Comparison of ENCODE assay signal across 5 worm cellular contexts in the genomic region with DNA sequence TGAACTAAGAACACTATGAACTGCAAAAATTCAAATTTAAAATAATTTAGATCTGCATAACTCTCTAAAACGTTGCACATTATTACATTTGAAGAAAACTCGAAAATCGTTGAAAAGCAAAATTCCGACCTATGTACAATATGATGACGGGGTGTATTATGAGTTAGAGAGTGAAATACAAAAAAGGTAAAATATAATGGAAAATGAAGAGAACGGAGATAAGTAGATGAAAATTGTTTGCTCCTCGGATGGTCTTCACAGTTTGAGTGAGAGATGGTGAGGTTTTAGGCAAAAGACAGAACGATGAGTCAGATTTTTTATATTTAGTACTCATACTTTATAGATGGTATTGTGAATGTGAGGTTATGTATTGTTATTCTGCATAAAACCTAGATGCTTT.
TF ChIP-seq lines count a peak whose summit lies in the region.

No protein-coding gene starts in this region.

TF ChIP-seq in whole organism, L1 larva, 84 proteins besides CTCF, POLR2A, EP300 and RAD21:
- TF ChIP-seq efl-3 (GFP tag; optimal IDR thresholded peaks at IDR 0.05; lab: Kevin White, UChicago) (no peak), lin-39 (tag; optimal IDR thresholded peaks at IDR 0.05; lab: Kevin White, UChicago) (no peak), jun-1 (tag; optimal IDR thresholded peaks at IDR 0.05; lab: Kevin White, UChicago) (no peak), nhr-77 (tag; optimal IDR thresholded peaks at IDR 0.05; lab: Kevin White, UChicago) (peak; percentile 4), efl-1 (optimal IDR thresholded peaks at IDR 0.05; lab: Kevin White, UChicago) (no peak), efl-1 (GFP tag; optimal IDR thresholded peaks at IDR 0.05 in 1 of 2; lab: Kevin White, UChicago) (no peak), vab-15 (tag; optimal IDR thresholded peaks at IDR 0.05; lab: Kevin White, UChicago) (no peak)
TF ChIP-seq in whole organism, L1 larva: peak in this region for 1.

TF ChIP-seq in whole organism, L2 larva, 48 proteins besides CTCF, POLR2A, EP300 and RAD21:
- TF ChIP-seq C34F6.9 (tag; optimal IDR thresholded peaks at IDR 0.05; lab: Kevin White, UChicago) (no peak), fos-1 (tag; optimal IDR thresholded peaks at IDR 0.05; lab: Kevin White, UChicago) (peak; percentile 78)
TF ChIP-seq in whole organism, L2 larva: peak in this region for 1.

TF ChIP-seq in whole organism, L3 larva, 47 proteins besides CTCF, POLR2A, EP300 and RAD21:
- TF ChIP-seq pqm-1 (tag; optimal IDR thresholded peaks at IDR 0.05; lab: Kevin White, UChicago) = peak; percentile 65
- TF ChIP-seq pha-4 (tag; optimal IDR thresholded peaks at IDR 0.05; lab: Kevin White, UChicago) = peak; percentile 75
- TF ChIP-seq nhr-43 (tag; optimal IDR thresholded peaks at IDR 0.05; lab: Kevin White, UChicago; ENCODE audit: poor library complexity, severe bottlenecking) = no peak
- no peak for TF ChIP-seq nhr-28 (tag; optimal IDR thresholded peaks at IDR 0.05; lab: Kevin White, UChicago)

TF ChIP-seq in whole organism, L4 larva, 104 proteins besides CTCF, POLR2A, EP300 and RAD21:
- TF ChIP-seq mxl-2 (GFP tag; conservative IDR thresholded peaks at IDR 0.05; lab: Robert Waterston, UW) (no peak), pqm-1 (tag; optimal IDR thresholded peaks at IDR 0.05; lab: Kevin White, UChicago) (peak; percentile 9), duxl-1 (tag; optimal IDR thresholded peaks at IDR 0.05; lab: Kevin White, UChicago; ENCODE audit: poor library complexity) (no peak), daf-16 (GFP tag; optimal IDR thresholded peaks at IDR 0.05; lab: Kevin White, UChicago) (no peak), daf-16 (tag; optimal IDR thresholded peaks at IDR 0.05; lab: Kevin White, UChicago) (peak; percentile 51), nhr-28 (tag; optimal IDR thresholded peaks at IDR 0.05; lab: Kevin White, UChicago) (peak; percentile 1), hlh-30 (tag; optimal IDR thresholded peaks at IDR 0.05; lab: Kevin White, UChicago; ENCODE audit: insufficient read depth) (no peak), dve-1 (tag; optimal IDR thresholded peaks at IDR 0.05; lab: Kevin White, UChicago; ENCODE audit: insufficient read depth) (peak; percentile 48)

TF ChIP-seq in whole organism, young adult, 124 proteins besides CTCF, POLR2A, EP300 and RAD21:
- TF ChIP-seq bed-2 (GFP tag; IDR thresholded peaks at IDR 0.05; lab: Robert Waterston, UW) = no peak
- peak; percentile 35 for TF ChIP-seq nhr-80 (tag; optimal IDR thresholded peaks at IDR 0.05; lab: Kevin White, UChicago)
